Fruit fly (Drosophila melanogaster) whole organism, embryonic: ENCODE measurements around the gene Ras85D.

Source experiments
- Awh ChIP-seq: fragments of 200-800 bp; sonication (Bioruptor generic); IDR thresholded peaks from 2 replicates; pipeline ENCODE4, ENCODE4 v1.3.6; 2022; ENCODE audit warnings: missing biosample characterization, missing genetic modification characterization
- CG10147 ChIP-seq: fragments of 200-800 bp; sonication (Bioruptor generic); optimal IDR thresholded peaks from 2 replicates; lab custom pipeline; 2019; ENCODE audit warnings: missing biosample characterization, mild to moderate bottlenecking, missing genetic modification characterization, moderate library complexity
- CG10462 ChIP-seq: fragments of 200-800 bp; sonication (Bioruptor generic); optimal IDR thresholded peaks from 2 replicates; lab custom pipeline; 2016; ENCODE audit warnings: missing biosample characterization, missing genetic modification characterization
- CG11093 ChIP-seq: fragments of 200-800 bp; sonication (Bioruptor generic); IDR thresholded peaks from 3 replicates; pipeline ENCODE4 v1.3.6; 2022; ENCODE audit warnings: missing biosample characterization, missing genetic modification characterization
- CG11560 ChIP-seq: fragments of 200-800 bp; sonication (Bioruptor generic); IDR thresholded peaks from 3 replicates; pipeline ENCODE4 v1.3.6; 2022; ENCODE audit warnings: missing biosample characterization, missing genetic modification characterization
- CG12744 ChIP-seq: fragments of 200-800 bp; sonication (Bioruptor generic); optimal IDR thresholded peaks from 2 replicates; lab custom pipeline; 2016; ENCODE audit warnings: missing biosample characterization, missing genetic modification characterization
- CG12769 ChIP-seq: fragments of 200-800 bp; sonication (Bioruptor generic); optimal IDR thresholded peaks from 2 replicates; lab custom pipeline; 2019; ENCODE audit warnings: missing biosample characterization, mild to moderate bottlenecking, missing genetic modification characterization, moderate library complexity
- CG13775 ChIP-seq: fragments of 200-800 bp; sonication (Bioruptor generic); optimal IDR thresholded peaks from 3 replicates; lab custom pipeline; 2017; ENCODE audit warnings: missing biosample characterization, mild to moderate bottlenecking, missing genetic modification characterization
- CG14667 ChIP-seq: fragments of 200-800 bp; sonication (Bioruptor generic); IDR thresholded peaks from 2 replicates; pipeline ENCODE4 v1.3.6; 2022; ENCODE audit warnings: missing biosample characterization, missing genetic modification characterization
- CG1647 ChIP-seq: fragments of 200-800 bp; sonication (Bioruptor generic); optimal IDR thresholded peaks from 3 replicates; lab custom pipeline; 2016; ENCODE audit warnings: missing biosample characterization, missing genetic modification characterization
- CG17829 ChIP-seq: fragments of 200-800 bp; optimal IDR thresholded peaks from 2 replicates; lab custom pipeline; 2019; ENCODE audit warnings: missing biosample characterization, mild to moderate bottlenecking, missing genetic modification characterization, moderate library complexity
- CG18476 ChIP-seq: fragments of 200-800 bp; sonication (Bioruptor generic); optimal IDR thresholded peaks from 2 replicates; lab custom pipeline; 2016; ENCODE audit warnings: missing biosample characterization, mild to moderate bottlenecking, missing genetic modification characterization
- CG32767 ChIP-seq: fragments of 200-800 bp; sonication (Bioruptor generic); IDR thresholded peaks from 2 replicates; pipeline ENCODE4 v1.3.6; 2022; ENCODE audit warnings: missing biosample characterization, missing genetic modification characterization
- CG4617 ChIP-seq: fragments of 200-800 bp; sonication (Bioruptor generic); optimal IDR thresholded peaks from 3 replicates; lab custom pipeline; 2016; ENCODE audit warnings: missing biosample characterization, missing genetic modification characterization, borderline replicate concordance
- CG4707 ChIP-seq: fragments of 200-800 bp; sonication (Bioruptor generic); optimal IDR thresholded peaks from 2 replicates; lab custom pipeline; 2018; ENCODE audit warnings: missing biosample characterization, mild to moderate bottlenecking, missing genetic modification characterization, moderate library complexity
- CG6813 ChIP-seq: fragments of 200-800 bp; sonication (Bioruptor generic); optimal IDR thresholded peaks from 2 replicates; lab custom pipeline; 2017; ENCODE audit warnings: missing biosample characterization, missing genetic modification characterization, mild to moderate bottlenecking, moderate library complexity, missing genetic modification reagents
- CG7556 ChIP-seq: fragments of 200-800 bp; sonication (Bioruptor generic); optimal IDR thresholded peaks from 2 replicates; lab custom pipeline; 2017; ENCODE audit warnings: missing biosample characterization, mild to moderate bottlenecking, missing genetic modification characterization
- CG8924 ChIP-seq: fragments of 200-800 bp; optimal IDR thresholded peaks from 3 replicates; lab custom pipeline; 2019; ENCODE audit warnings: missing biosample characterization, mild to moderate bottlenecking, missing genetic modification characterization, moderate library complexity
- Dll ChIP-seq: fragments of 200-800 bp; sonication (Bioruptor generic); IDR thresholded peaks from 4 replicates; pipeline ENCODE4 v1.3.6; 2022; ENCODE audit warnings: missing biosample characterization, missing genetic modification characterization; ENCODE audit not compliant: partially characterized antibody
- Drgx ChIP-seq: fragments of 200-800 bp; sonication (Bioruptor generic); IDR thresholded peaks from 2 replicates; pipeline ENCODE4 v1.3.6; 2022; ENCODE audit warnings: missing biosample characterization, missing genetic modification characterization
- HLH3B ChIP-seq: fragments of 200-800 bp; sonication (Bioruptor generic); IDR thresholded peaks from 2 replicates; pipeline ENCODE4 v1.3.6; 2022; ENCODE audit warnings: missing biosample characterization, missing genetic modification characterization
- HLH4C ChIP-seq: fragments of 200-800 bp; sonication (Bioruptor generic); IDR thresholded peaks from 3 replicates; pipeline ENCODE4 v1.3.6; 2022; ENCODE audit warnings: missing biosample characterization, missing genetic modification characterization; ENCODE audit not compliant: partially characterized antibody
- HmgZ ChIP-seq: fragments of 200-800 bp; sonication (Bioruptor generic); optimal IDR thresholded peaks from 2 replicates; lab custom pipeline; 2018; ENCODE audit warnings: missing biosample characterization, mild to moderate bottlenecking, missing genetic modification characterization
- Lpt ChIP-seq: fragments of >200 bp; optimal IDR thresholded peaks from 2 replicates; lab custom pipeline; 2018; ENCODE audit warnings: missing biosample characterization, missing genetic modification characterization
- Max ChIP-seq: fragments of 200-800 bp; sonication (Bioruptor generic); optimal IDR thresholded peaks from 2 replicates; lab custom pipeline; 2016; ENCODE audit warnings: missing biosample characterization, mild to moderate bottlenecking, missing genetic modification characterization
- NFAT ChIP-seq: fragments of 200-800 bp; sonication (Bioruptor generic); IDR thresholded peaks from 2 replicates; pipeline ENCODE4 v1.3.6; 2022; ENCODE audit warnings: missing biosample characterization, missing genetic modification characterization
- NK7.1 ChIP-seq: fragments of 200-800 bp; sonication (Bioruptor generic); optimal IDR thresholded peaks from 3 replicates; lab custom pipeline; 2016; ENCODE audit warnings: missing biosample characterization, missing genetic modification characterization
- Sry-β ChIP-seq: fragments of 200-800 bp; sonication (Bioruptor generic); optimal IDR thresholded peaks from 2 replicates; lab custom pipeline; 2018; ENCODE audit warnings: missing biosample characterization, mild to moderate bottlenecking, missing genetic modification characterization, moderate library complexity
- ara ChIP-seq: fragments of 200-800 bp; sonication (Bioruptor generic); IDR thresholded peaks from 2 replicates; pipeline ENCODE4 v1.3.6; 2022; ENCODE audit warnings: missing biosample characterization, missing genetic modification characterization
- bbx ChIP-seq: fragments of 200-800 bp; sonication (Bioruptor generic); IDR thresholded peaks from 2 replicates; pipeline ENCODE4 v1.3.6; 2022; ENCODE audit warnings: missing biosample characterization, missing genetic modification characterization; ENCODE audit not compliant: partially characterized antibody
- caup ChIP-seq: fragments of 200-800 bp; sonication (Bioruptor generic); optimal IDR thresholded peaks from 3 replicates; lab custom pipeline; 2017; ENCODE audit warnings: missing biosample characterization, mild to moderate bottlenecking, missing genetic modification characterization, moderate library complexity; ENCODE audit not compliant: severe bottlenecking
- chinmo ChIP-seq: fragments of 200-800 bp; sonication (Bioruptor generic); IDR thresholded peaks from 4 replicates; pipeline ENCODE4 v1.3.6; 2022; ENCODE audit warnings: missing biosample characterization, missing genetic modification characterization; ENCODE audit not compliant: partially characterized antibody
- crp ChIP-seq, 2 experiments: fragments of 200-800 bp; sonication (Bioruptor generic); optimal IDR thresholded peaks; 2 replicates in 1 of 2; 3 replicates in 1 of 2; lab custom pipeline; 2017; ENCODE audit warnings: missing biosample characterization in 2 of 2, missing genetic modification characterization in 2 of 2, mild to moderate bottlenecking in 1 of 2, moderate library complexity in 1 of 2
- dm ChIP-seq: fragments of 200-800 bp; sonication (Bioruptor generic); optimal IDR thresholded peaks from 3 replicates; lab custom pipeline; 2016; ENCODE audit warnings: missing biosample characterization, missing genetic modification characterization
- en ChIP-seq: fragments of 200-800 bp; sonication (Bioruptor generic); optimal IDR thresholded peaks from 2 replicates; lab custom pipeline; 2016; ENCODE audit warnings: missing biosample characterization, missing genetic modification characterization
- gcm ChIP-seq: fragments of 200-800 bp; sonication (Bioruptor generic); optimal IDR thresholded peaks from 2 replicates; lab custom pipeline; 2019; ENCODE audit warnings: missing biosample characterization, mild to moderate bottlenecking, missing genetic modification characterization, moderate library complexity
- gfzf ChIP-seq: fragments of 200-800 bp; sonication (Bioruptor generic); optimal IDR thresholded peaks from 2 replicates; lab custom pipeline; 2016; ENCODE audit warnings: missing biosample characterization, mild to moderate bottlenecking, missing genetic modification characterization, moderate library complexity
- hkb ChIP-seq, 2 experiments: fragments of 200-800 bp in 1 of 2; fragments of >200 bp in 1 of 2; sonication (Bioruptor generic) in 1 of 2; IDR thresholded peaks in 1 of 2; optimal IDR thresholded peaks in 1 of 2; 2 replicates each; pipeline versions ENCODE4 v1.3.6 to Lab custom; 2017 to 2022; ENCODE audit warnings: missing biosample characterization in 1 of 2, missing genetic modification characterization in 1 of 2
- knrl ChIP-seq: fragments of 200-800 bp; sonication (Bioruptor generic); IDR thresholded peaks from 3 replicates; pipeline ENCODE4 v1.3.6; 2022; ENCODE audit warnings: missing biosample characterization, missing genetic modification characterization; ENCODE audit not compliant: partially characterized antibody
- mirr ChIP-seq: fragments of 200-800 bp; sonication (Bioruptor generic); optimal IDR thresholded peaks from 3 replicates; lab custom pipeline; 2018; ENCODE audit warnings: missing biosample characterization, mild to moderate bottlenecking, missing genetic modification characterization
- otp ChIP-seq: fragments of 200-800 bp; sonication (Bioruptor generic); IDR thresholded peaks from 3 replicates; pipeline ENCODE4, ENCODE4 v1.3.6; 2022; ENCODE audit warnings: missing biosample characterization, missing genetic modification characterization
- prd ChIP-seq, 3 experiments: fragments of >200 bp in 2 of 3; fragments of 200-800 bp in 1 of 3; sonication (Bioruptor generic) in 1 of 3; optimal IDR thresholded peaks in 2 of 3; IDR thresholded peaks in 1 of 3; 2 replicates in 2 of 3; 3 replicates in 1 of 3; pipeline versions ENCODE4 v1.3.6 to Lab custom; 2017 to 2022; ENCODE audit warnings: missing biosample characterization in 1 of 3, missing genetic modification characterization in 1 of 3
- salm ChIP-seq: fragments of 200-800 bp; sonication (Bioruptor generic); optimal IDR thresholded peaks from 2 replicates; lab custom pipeline; 2018; ENCODE audit warnings: missing biosample characterization, mild to moderate bottlenecking, missing genetic modification characterization
- stc ChIP-seq: fragments of 200-800 bp; sonication (Bioruptor generic); IDR thresholded peaks from 2 replicates; pipeline ENCODE4 v1.3.6; 2022; ENCODE audit warnings: missing biosample characterization, missing genetic modification characterization
- tio ChIP-seq: fragments of 200-800 bp; sonication (Bioruptor generic); optimal IDR thresholded peaks from 2 replicates; lab custom pipeline; 2017; ENCODE audit warnings: missing biosample characterization, missing genetic modification characterization, inconsistent platforms
- unpg ChIP-seq: fragments of 200-800 bp; sonication (Bioruptor generic); optimal IDR thresholded peaks from 3 replicates; lab custom pipeline; 2018; ENCODE audit warnings: missing biosample characterization, mild to moderate bottlenecking, missing genetic modification characterization, moderate library complexity
- usp ChIP-seq: fragments of >200 bp; optimal IDR thresholded peaks from 2 replicates; lab custom pipeline; 2017; ENCODE audit warnings: missing biosample characterization, missing genetic modification characterization
- vnd ChIP-seq: fragments of 200-800 bp; sonication (Bioruptor generic); IDR thresholded peaks from 3 replicates; pipeline ENCODE4 v1.3.6; 2022; ENCODE audit warnings: missing biosample characterization, missing genetic modification characterization; ENCODE audit not compliant: partially characterized antibody
- wek ChIP-seq: fragments of 200-800 bp; sonication (Bioruptor generic); optimal IDR thresholded peaks from 3 replicates; lab custom pipeline; 2018; ENCODE audit warnings: missing biosample characterization, mild to moderate bottlenecking, missing genetic modification characterization, moderate library complexity

Gene Ras85D

dm6 chr3R:9504355-9504754 lies 8.5 kb downstream of the Ras85D start, which contains the start of gene CG8149 (continued):
- TF ChIP-seq ara (GFP tag; lab: Robert Waterston, UW) (no peak), bbx (GFP tag; lab: Robert Waterston, UW) (peak; percentile 93), gcm (GFP tag; lab: Kevin White, UChicago) (no peak), Sry-β (no peak), tio (GFP tag; lab: Kevin White, UChicago) (no peak), gfzf (GFP tag; lab: Kevin White, UChicago) (peak; percentile 59), CG10147 (GFP tag; lab: Kevin White, UChicago) (peak; percentile 33), CG14667 (GFP tag; lab: Robert Waterston, UW) (no peak), chinmo (GFP tag; lab: Robert Waterston, UW) (0 out of 4 replicates have a peak, but pooled peaks have one; percentile 36), unpg (GFP tag; lab: Kevin White, UChicago) (peak; percentile 6), CG1647 (GFP tag; lab: Kevin White, UChicago) (no peak), CG17829 (peak; percentile 22), CG4617 (peak; percentile 43), dm (GFP tag; lab: Kevin White, UChicago) (peak; percentile 50), en (no peak), CG7556 (GFP tag; lab: Kevin White, UChicago) (no peak), usp (GFP tag; lab: Kevin White, UChicago) (no peak), Lpt (GFP tag; lab: Kevin White, UChicago) (no peak), CG32767 (GFP tag; lab: Robert Waterston, UW) (peak; percentile 85), CG6813 (no peak), CG12769 (tag; lab: Kevin White, UChicago) (no peak), vnd (GFP tag; lab: Robert Waterston, UW) (peak; percentile 93), CG8924 (tag; lab: Kevin White, UChicago) (peak; percentile 72), knrl (GFP tag; lab: Robert Waterston, UW) (peak; percentile 98), caup (GFP tag; lab: Kevin White, UChicago) (no peak), CG10462 (GFP tag; lab: Kevin White, UChicago) (no peak), CG13775 (no peak), HmgZ (tag; lab: Kevin White, UChicago) (peak; percentile 21), Max (GFP tag; lab: Kevin White, UChicago) (peak; percentile 40), Drgx (GFP tag; lab: Robert Waterston, UW) (no peak), CG18476 (GFP tag; lab: Kevin White, UChicago) (no peak), HLH4C (GFP tag; lab: Robert Waterston, UW) (peak; percentile 88), HLH3B (no peak), CG12744 (GFP tag; lab: Kevin White, UChicago) (no peak), Awh (GFP tag; lab: Robert Waterston, UW) (no peak), mirr (GFP tag; lab: Kevin White, UChicago) (no peak), Dll (GFP tag; lab: Robert Waterston, UW) (peak; percentile 97), CG11560 (tag; lab: Robert Waterston, UW) (peak; percentile 93), CG4707 (GFP tag; lab: Kevin White, UChicago) (no peak), salm (tag; lab: Kevin White, UChicago) (peak; percentile 20), hkb (optimal IDR thresholded peaks at IDR 0.05; lab: Kevin White, UChicago) (no peak), hkb (GFP tag; IDR thresholded peaks at IDR 0.05; lab: Robert Waterston, UW) (no peak), wek (GFP tag; lab: Kevin White, UChicago) (no peak), otp (GFP tag; lab: Robert Waterston, UW) (no peak), crp (GFP tag; optimal IDR thresholded peaks at IDR 0.05; lab: Kevin White, UChicago) (no peak), NFAT (GFP tag; lab: Robert Waterston, UW) (no peak), CG11093 (GFP tag; lab: Robert Waterston, UW) (no peak), stc (GFP tag; lab: Robert Waterston, UW) (no peak), NK7.1 (no peak), prd (optimal IDR thresholded peaks at IDR 0.05; lab: Kevin White, UChicago) (no peak), prd (GFP tag; IDR thresholded peaks at IDR 0.05; lab: Robert Waterston, UW) (no peak)
